Fruit fly (Drosophila melanogaster): Measurements from ENCODE around the gene CG5273.

The CG5273 gene

dm6 chrX:796397-796989, 37.1 kb downstream of the CG5273 start (continued):
- TF ChIP-seq Eip75B (GFP tag; optimal IDR thresholded peaks at IDR 0.05): peak; percentile 36
- TF ChIP-seq CG6854 (GFP tag; optimal IDR thresholded peaks at IDR 0.05): no peak
- TF ChIP-seq Eip78C (GFP tag): peak; percentile 66
- TF ChIP-seq Hr39 (GFP tag; optimal IDR thresholded peaks at IDR 0.05): no peak
- TF ChIP-seq Sox102F (GFP tag; optimal IDR thresholded peaks at IDR 0.05): peak; percentile 42
- TF ChIP-seq pdm3 (GFP tag; optimal IDR thresholded peaks at IDR 0.05): no peak
- TF ChIP-seq CG31627 (GFP tag; optimal IDR thresholded peaks at IDR 0.05): no peak
- no peak for TF ChIP-seq CG6276 (GFP tag; optimal IDR thresholded peaks at IDR 0.05)
- no peak for TF ChIP-seq Lpt (GFP tag; optimal IDR thresholded peaks at IDR 0.05)
- TF ChIP-seq Eip93F (GFP tag; optimal IDR thresholded peaks at IDR 0.05): no peak
- 0 out of 3 replicates have a peak, but pooled peaks have one; percentile 10 for TF ChIP-seq eg (GFP tag; IDR thresholded peaks at IDR 0.05)
- no peak for TF ChIP-seq CG11902 (GFP tag; optimal IDR thresholded peaks at IDR 0.05)

dm6 chrX:801157-801872, 41.9 kb downstream of the CG5273 start, which contains the start of gene Rbf:
TSS of gene Rbf (minus strand) at chrX:801479.
- TF ChIP-seq achi (GFP tag; optimal IDR thresholded peaks at IDR 0.05) (no peak), pdm3 (GFP tag; optimal IDR thresholded peaks at IDR 0.05) (no peak), CG11762 (GFP tag; optimal IDR thresholded peaks at IDR 0.05; ENCODE audit: insufficient read depth) (no peak), vri (GFP tag; optimal IDR thresholded peaks at IDR 0.05) (no peak), CG7368 (GFP tag; optimal IDR thresholded peaks at IDR 0.05) (no peak), CG10631 (GFP tag; optimal IDR thresholded peaks at IDR 0.05) (peak; percentile 1), CG31627 (GFP tag; optimal IDR thresholded peaks at IDR 0.05) (peak; percentile 12), fd85E (GFP tag; optimal IDR thresholded peaks at IDR 0.05) (no peak), CG9139 (GFP tag; optimal IDR thresholded peaks at IDR 0.05) (no peak), CG32006 (GFP tag; optimal IDR thresholded peaks at IDR 0.05) (no peak), svp (GFP tag) (peak; percentile 23), CG8632 (GFP tag; optimal IDR thresholded peaks at IDR 0.05) (no peak), Sox102F (GFP tag; optimal IDR thresholded peaks at IDR 0.05) (no peak), CG11902 (GFP tag; optimal IDR thresholded peaks at IDR 0.05) (no peak), CG6163 (GFP tag; IDR thresholded peaks at IDR 0.05) (no peak), spab (GFP tag; optimal IDR thresholded peaks at IDR 0.05) (no peak), OdsH (GFP tag; optimal IDR thresholded peaks at IDR 0.05) (no peak), CG6792 (GFP tag; optimal IDR thresholded peaks at IDR 0.05) (no peak), CG16779 (tag; optimal IDR thresholded peaks at IDR 0.05) (no peak), lz (GFP tag; optimal IDR thresholded peaks at IDR 0.05) (no peak), dac (GFP tag; optimal IDR thresholded peaks at IDR 0.05) (no peak), CG8319 (GFP tag; optimal IDR thresholded peaks at IDR 0.05) (no peak), CG11294 (GFP tag; IDR thresholded peaks at IDR 0.05) (no peak), esn (GFP tag; optimal IDR thresholded peaks at IDR 0.05) (no peak), CG34406 (GFP tag; optimal IDR thresholded peaks at IDR 0.05) (no peak), Hr4 (GFP tag; optimal IDR thresholded peaks at IDR 0.05) (no peak), Eip93F (GFP tag; optimal IDR thresholded peaks at IDR 0.05) (no peak), Smox (GFP tag; optimal IDR thresholded peaks at IDR 0.05) (no peak), Sox14 (GFP tag; optimal IDR thresholded peaks at IDR 0.05) (peak; percentile 14), CG10669 (GFP tag; optimal IDR thresholded peaks at IDR 0.05) (no peak), CG4318 (GFP tag; optimal IDR thresholded peaks at IDR 0.05) (no peak), Lpt (GFP tag; optimal IDR thresholded peaks at IDR 0.05) (no peak), Gug (GFP tag; IDR thresholded peaks at IDR 0.05) (no peak), Ets96B (tag; optimal IDR thresholded peaks at IDR 0.05) (no peak), acj6 (GFP tag; optimal IDR thresholded peaks at IDR 0.05) (no peak), CG1621 (tag; optimal IDR thresholded peaks at IDR 0.05) (no peak), Eip78C (GFP tag) (peak; percentile 47), CG6276 (GFP tag; optimal IDR thresholded peaks at IDR 0.05) (no peak), cyc (GFP tag; optimal IDR thresholded peaks at IDR 0.05) (peak; percentile 6), fkh (GFP tag; optimal IDR thresholded peaks at IDR 0.05) (no peak), dsx (GFP tag; optimal IDR thresholded peaks at IDR 0.05; ENCODE audit: poor library complexity, severe bottlenecking) (no peak), ss (GFP tag; optimal IDR thresholded peaks at IDR 0.05) (no peak), CG8119 (GFP tag; IDR thresholded peaks at IDR 0.05) (no peak), Eip75B (GFP tag; optimal IDR thresholded peaks at IDR 0.05) (no peak)
